Worm (Caenorhabditis elegans) whole organism, midembryonic: ENCODE data around the gene rde-1.

Source experiments
- T22C8.4 ChIP-seq: fragments of 200-800 bp; sonication (Bioruptor generic); IDR thresholded peaks from 2 replicates; pipeline ENCODE4 v1.3.6; 2022; ENCODE audit warnings: missing genetic modification characterization, missing compliant biosample characterization
- flt-1 ChIP-seq: fragments of 200-800 bp; sonication (Bioruptor generic); IDR thresholded peaks from 2 replicates; pipeline ENCODE4 v1.3.6; 2022; ENCODE audit warnings: missing genetic modification characterization, missing compliant biosample characterization
- klf-2 ChIP-seq: fragments of 200-800 bp; sonication (Bioruptor generic); conservative IDR thresholded peaks from 2 replicates; pipeline ENCODE4 v1.3.6; 2022; ENCODE audit warnings: missing genetic modification reagents, missing genetic modification characterization, missing compliant biosample characterization
- med-1 ChIP-seq: sonication (generic microtip); optimal IDR thresholded peaks from 2 replicates; lab custom pipeline; 2017; ENCODE audit warnings: missing genetic modification characterization, mild to moderate bottlenecking, missing compliant biosample characterization, antibody characterized with exemption, missing genetic modification reagents; ENCODE audit not compliant: insufficient read depth
- tab-1 ChIP-seq: fragments of 200-800 bp; sonication (Bioruptor generic); IDR thresholded peaks from 2 replicates; pipeline ENCODE4 v1.3.6; 2022; ENCODE audit warnings: missing genetic modification characterization, missing compliant biosample characterization
- ztf-29 ChIP-seq: fragments of 200-800 bp; sonication (Bioruptor generic); IDR thresholded peaks from 2 replicates; pipeline ENCODE4 v1.3.6; 2022; ENCODE audit warnings: missing genetic modification reagents, missing genetic modification characterization, missing compliant biosample characterization

- no peak for TF ChIP-seq flt-1 (GFP tag; lab: Robert Waterston, UW)
- TF ChIP-seq ztf-29 (GFP tag; lab: Robert Waterston, UW), result no peak
- TF ChIP-seq klf-2 (GFP tag; lab: Robert Waterston, UW), result no peak
- TF ChIP-seq tab-1 (GFP tag; lab: Robert Waterston, UW), result no peak
- TF ChIP-seq T22C8.4 (GFP tag; lab: Robert Waterston, UW), result no peak
- TF ChIP-seq med-1 (GFP tag; lab: Kevin White, UChicago), result no peak
Observed at ce11 chrV:10003315-10003969, 12.0 kb upstream of the rde-1 start.
